Fruit fly (Drosophila melanogaster) whole organism, adult: Measurements from ENCODE around the gene CG10562.

Experiments used
- CG33017 ChIP-seq: fragments of 200-800 bp; sonication (Bioruptor generic); optimal IDR thresholded peaks from 2 replicates; lab custom pipeline; 2018; ENCODE audit warnings: missing biosample characterization, mild to moderate bottlenecking, missing genetic modification characterization, moderate library complexity
- cic ChIP-seq: fragments of 200-800 bp; sonication (Bioruptor generic); optimal IDR thresholded peaks from 2 replicates; lab custom pipeline; 2017; ENCODE audit warnings: missing biosample characterization, mild to moderate bottlenecking, missing genetic modification characterization, moderate library complexity

DNA sequence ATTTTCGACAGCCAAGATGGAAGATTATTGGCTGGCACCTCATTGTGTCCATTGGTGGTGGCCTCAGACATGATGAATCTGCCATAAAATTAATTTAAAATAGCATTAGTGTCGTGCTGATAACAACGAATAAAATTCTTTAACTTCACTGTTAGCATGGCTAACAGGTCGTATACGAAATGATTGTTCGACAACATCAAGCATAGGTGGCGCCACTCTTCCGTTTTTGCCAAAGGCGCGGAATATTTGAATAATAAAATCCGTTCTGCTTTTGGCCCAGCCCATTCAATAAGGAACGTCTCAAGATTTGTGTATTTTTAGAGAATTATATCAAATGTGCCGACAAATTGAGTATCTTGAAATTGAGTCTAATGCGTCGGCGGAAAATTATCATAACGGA lies 10.0 kb downstream of the CG10562 start:
- no peak for TF ChIP-seq cic
- TF ChIP-seq CG33017, result no peak
